Fruit fly (Drosophila melanogaster) whole organism, embryonic: Measurements from ENCODE around the gene CG5050.

Experiments
- BtbVII ChIP-seq: fragments of 200-800 bp; sonication (Bioruptor generic); optimal IDR thresholded peaks from 3 replicates; lab custom pipeline; 2017; ENCODE audit warnings: missing biosample characterization, mild to moderate bottlenecking, missing genetic modification characterization
- CG10431 ChIP-seq: fragments of 200-800 bp; sonication (Bioruptor generic); optimal IDR thresholded peaks from 3 replicates; lab custom pipeline; 2018; ENCODE audit warnings: missing biosample characterization, mild to moderate bottlenecking, missing genetic modification characterization
- CG11085 ChIP-seq: fragments of 200-800 bp; sonication (Bioruptor generic); IDR thresholded peaks from 2 replicates; pipeline ENCODE4 v1.3.6; 2022; ENCODE audit warnings: missing biosample characterization, missing genetic modification characterization
- CG11398 ChIP-seq: fragments of 200-800 bp; sonication (Bioruptor generic); optimal IDR thresholded peaks from 2 replicates; lab custom pipeline; 2016; ENCODE audit warnings: missing biosample characterization, missing genetic modification characterization
- CG11723 ChIP-seq: fragments of 200-800 bp; sonication (Bioruptor generic); optimal IDR thresholded peaks from 2 replicates; lab custom pipeline; 2017; ENCODE audit warnings: missing biosample characterization, mild to moderate bottlenecking, missing genetic modification characterization
- CG12299 ChIP-seq: fragments of 200-800 bp; sonication (Bioruptor generic); optimal IDR thresholded peaks from 2 replicates; lab custom pipeline; 2018; ENCODE audit warnings: missing biosample characterization, mild to moderate bottlenecking, missing genetic modification characterization
- CG12391 ChIP-seq: fragments of 200-800 bp; sonication (Bioruptor generic); optimal IDR thresholded peaks from 3 replicates; lab custom pipeline; 2018; ENCODE audit warnings: missing biosample characterization, mild to moderate bottlenecking, missing genetic modification characterization, moderate library complexity
- CG13624 ChIP-seq: fragments of 200-800 bp; sonication (Bioruptor generic); optimal IDR thresholded peaks from 2 replicates; lab custom pipeline; 2016; ENCODE audit warnings: missing biosample characterization, missing genetic modification characterization
- CG14710 ChIP-seq: fragments of 200-800 bp; sonication (Bioruptor generic); optimal IDR thresholded peaks from 3 replicates; lab custom pipeline; 2019; ENCODE audit warnings: missing biosample characterization, mild to moderate bottlenecking, missing genetic modification characterization, moderate library complexity
- CG2199 ChIP-seq: fragments of 200-800 bp; sonication (Bioruptor generic); IDR thresholded peaks from 3 replicates; pipeline ENCODE4 v1.3.6; 2022; ENCODE audit warnings: missing biosample characterization, missing genetic modification characterization
- CG33213 ChIP-seq: fragments of 200-800 bp; sonication (Bioruptor generic); optimal IDR thresholded peaks from 3 replicates; lab custom pipeline; 2016; ENCODE audit warnings: missing biosample characterization, missing genetic modification characterization
- CG3995 ChIP-seq: fragments of 200-800 bp; sonication (Bioruptor generic); optimal IDR thresholded peaks from 3 replicates; lab custom pipeline; 2016; ENCODE audit warnings: missing biosample characterization, missing genetic modification characterization
- CG5245 ChIP-seq: fragments of 200-800 bp; sonication (Bioruptor generic); optimal IDR thresholded peaks from 3 replicates; lab custom pipeline; 2016; ENCODE audit warnings: missing biosample characterization, missing genetic modification characterization
- CG6683 ChIP-seq: fragments of 200-800 bp; sonication (Bioruptor generic); optimal IDR thresholded peaks from 2 replicates; lab custom pipeline; 2017; ENCODE audit warnings: missing biosample characterization, mild to moderate bottlenecking, missing genetic modification characterization, missing genetic modification reagents
- CG7786 ChIP-seq: fragments of 200-800 bp; sonication (Bioruptor generic); optimal IDR thresholded peaks from 2 replicates; lab custom pipeline; 2016; ENCODE audit warnings: missing biosample characterization, missing genetic modification characterization
- CG7839 ChIP-seq: fragments of 200-800 bp; sonication (Bioruptor generic); optimal IDR thresholded peaks from 3 replicates; lab custom pipeline; 2018; ENCODE audit warnings: missing biosample characterization, mild to moderate bottlenecking, missing genetic modification characterization, moderate library complexity
- CG8089 ChIP-seq: fragments of 200-800 bp; sonication (Bioruptor generic); optimal IDR thresholded peaks from 3 replicates; lab custom pipeline; 2016; ENCODE audit warnings: missing biosample characterization, missing genetic modification characterization
- Dip2 ChIP-seq: fragments of 200-800 bp; sonication (Bioruptor generic); IDR thresholded peaks from 2 replicates; pipeline ENCODE4 v1.3.6; 2022; ENCODE audit warnings: missing biosample characterization, missing genetic modification characterization
- Dip3 ChIP-seq: fragments of 200-800 bp; sonication (Bioruptor generic); optimal IDR thresholded peaks from 3 replicates; lab custom pipeline; 2016; ENCODE audit warnings: missing biosample characterization, missing genetic modification characterization
- Fer2 ChIP-seq: fragments of 200-800 bp; sonication (Bioruptor generic); optimal IDR thresholded peaks from 2 replicates; lab custom pipeline; 2018; ENCODE audit warnings: missing biosample characterization, mild to moderate bottlenecking, missing genetic modification characterization, moderate library complexity
- Hey ChIP-seq: fragments of 200-800 bp; sonication (Bioruptor generic); optimal IDR thresholded peaks from 3 replicates; lab custom pipeline; 2018; ENCODE audit warnings: missing biosample characterization, mild to moderate bottlenecking, missing genetic modification characterization
- Med ChIP-seq: fragments of 200-800 bp; sonication (Bioruptor generic); peaks from one replicate; lab custom pipeline; 2016; ENCODE audit warnings: missing biosample characterization, missing genetic modification characterization, mild to moderate bottlenecking, inconsistent platforms, moderate library complexity
- Sry-β ChIP-seq: fragments of 200-800 bp; sonication (Bioruptor generic); optimal IDR thresholded peaks from 2 replicates; lab custom pipeline; 2018; ENCODE audit warnings: missing biosample characterization, mild to moderate bottlenecking, missing genetic modification characterization, moderate library complexity
- Trl ChIP-seq, 3 experiments: fragments of >200 bp in 2 of 3; fragments of 200-800 bp in 1 of 3; sonication (Bioruptor generic) in 1 of 3; optimal IDR thresholded peaks; 2 replicates in 1 of 3; 3 replicates in 2 of 3; lab custom pipeline; 2016 to 2017; ENCODE audit warnings: missing biosample characterization in 1 of 3, missing genetic modification characterization in 1 of 3
- Xrp1 ChIP-seq: fragments of 200-800 bp; sonication (Bioruptor generic); IDR thresholded peaks from 2 replicates; pipeline ENCODE4 v1.3.6; 2022; ENCODE audit warnings: missing biosample characterization, missing genetic modification characterization
- ac ChIP-seq: fragments of 200-800 bp; sonication (Bioruptor generic); optimal IDR thresholded peaks from 3 replicates; lab custom pipeline; 2017; ENCODE audit warnings: missing biosample characterization, mild to moderate bottlenecking, missing genetic modification characterization
- ap ChIP-seq: fragments of 200-800 bp; sonication (Bioruptor generic); IDR thresholded peaks from 2 replicates; pipeline ENCODE4 v1.3.6; 2022; ENCODE audit warnings: missing biosample characterization, missing genetic modification characterization
- ase ChIP-seq: fragments of 200-800 bp; sonication (Bioruptor generic); IDR thresholded peaks from 3 replicates; pipeline ENCODE4 v1.3.6; 2022; ENCODE audit warnings: missing biosample characterization, missing genetic modification characterization
- bbx ChIP-seq: fragments of 200-800 bp; sonication (Bioruptor generic); IDR thresholded peaks from 2 replicates; pipeline ENCODE4 v1.3.6; 2022; ENCODE audit warnings: missing biosample characterization, missing genetic modification characterization; ENCODE audit not compliant: partially characterized antibody
- bowl ChIP-seq: fragments of 200-800 bp; sonication (Bioruptor generic); IDR thresholded peaks from 2 replicates; pipeline ENCODE4 v1.3.6; 2022; ENCODE audit warnings: missing biosample characterization, missing genetic modification characterization
- btn ChIP-seq: fragments of 200-800 bp; sonication (Bioruptor generic); optimal IDR thresholded peaks from 2 replicates; lab custom pipeline; 2016; ENCODE audit warnings: missing biosample characterization, missing genetic modification characterization
- crol ChIP-seq: fragments of 200-800 bp; sonication (Bioruptor generic); IDR thresholded peaks from 2 replicates; pipeline ENCODE4 v1.3.6; 2022; ENCODE audit warnings: missing biosample characterization, missing genetic modification characterization
- emc ChIP-seq: fragments of 200-800 bp; sonication (Bioruptor generic); optimal IDR thresholded peaks from 2 replicates; lab custom pipeline; 2016; ENCODE audit warnings: missing biosample characterization, missing genetic modification characterization
- ftz-f1 ChIP-seq: fragments of 200-800 bp; sonication (Bioruptor generic); optimal IDR thresholded peaks from 2 replicates; lab custom pipeline; 2016; ENCODE audit warnings: missing biosample characterization, missing genetic modification characterization
- ham ChIP-seq: fragments of 200-800 bp; sonication (Bioruptor generic); IDR thresholded peaks from 2 replicates; pipeline ENCODE4 v1.3.6; 2022; ENCODE audit warnings: missing biosample characterization, missing genetic modification characterization
- jumu ChIP-seq: fragments of 200-800 bp; sonication (Bioruptor generic); optimal IDR thresholded peaks from 3 replicates; lab custom pipeline; 2016; ENCODE audit warnings: missing biosample characterization, missing genetic modification characterization
- lab ChIP-seq: fragments of 200-800 bp; sonication (Bioruptor generic); optimal IDR thresholded peaks from 3 replicates; lab custom pipeline; 2017; ENCODE audit warnings: missing biosample characterization, missing genetic modification characterization, mild to moderate bottlenecking, moderate library complexity, missing genetic modification reagents
- lilli ChIP-seq: fragments of 200-800 bp; sonication (Bioruptor generic); optimal IDR thresholded peaks from 3 replicates; lab custom pipeline; 2016; ENCODE audit warnings: missing biosample characterization, missing genetic modification characterization
- lov ChIP-seq, 2 experiments: fragments of 200-800 bp in 1 of 2; fragments of >200 bp in 1 of 2; sonication (Bioruptor generic) in 1 of 2; IDR thresholded peaks in 1 of 2; optimal IDR thresholded peaks in 1 of 2; 2 replicates in 1 of 2; 3 replicates in 1 of 2; pipeline versions ENCODE4 v1.3.6 to Lab custom; 2017 to 2022; ENCODE audit warnings: missing biosample characterization in 1 of 2, missing genetic modification characterization in 1 of 2
- pnt ChIP-seq: fragments of 200-800 bp; sonication (Bioruptor generic); optimal IDR thresholded peaks from 3 replicates; lab custom pipeline; 2016; ENCODE audit warnings: missing biosample characterization, missing genetic modification characterization
- pzg ChIP-seq: fragments of 200-800 bp; sonication (Bioruptor generic); optimal IDR thresholded peaks from 3 replicates; lab custom pipeline; 2018; ENCODE audit warnings: missing biosample characterization, mild to moderate bottlenecking, missing genetic modification characterization, moderate library complexity
- ro ChIP-seq: fragments of 200-800 bp; sonication (Bioruptor generic); IDR thresholded peaks from 2 replicates; pipeline ENCODE4 v1.3.6; 2022; ENCODE audit warnings: missing biosample characterization, missing genetic modification characterization
- sens-2 ChIP-seq: fragments of 200-800 bp; sonication (Bioruptor generic); IDR thresholded peaks from 2 replicates; pipeline ENCODE4 v1.3.6; 2022; ENCODE audit warnings: missing biosample characterization, missing genetic modification characterization
- sob ChIP-seq: fragments of 200-800 bp; sonication (Bioruptor generic); IDR thresholded peaks from 2 replicates; pipeline ENCODE4 v1.3.6; 2022; ENCODE audit warnings: missing biosample characterization, missing genetic modification characterization
- sqz ChIP-seq: fragments of 200-800 bp; sonication (Bioruptor generic); optimal IDR thresholded peaks from 3 replicates; lab custom pipeline; 2018; ENCODE audit warnings: missing biosample characterization, mild to moderate bottlenecking, missing genetic modification characterization
- tap ChIP-seq: fragments of 200-800 bp; optimal IDR thresholded peaks from 3 replicates; lab custom pipeline; 2019; ENCODE audit warnings: missing biosample characterization, mild to moderate bottlenecking, missing genetic modification characterization, moderate library complexity
- tgo ChIP-seq: fragments of 200-800 bp; sonication (Bioruptor generic); IDR thresholded peaks from 3 replicates; pipeline ENCODE4 v1.3.6; 2022; ENCODE audit warnings: missing biosample characterization, missing genetic modification characterization
- unc-4 ChIP-seq: fragments of 200-800 bp; sonication (Bioruptor generic); IDR thresholded peaks from 2 replicates; pipeline ENCODE4 v1.3.6; 2022; ENCODE audit warnings: missing biosample characterization, missing genetic modification characterization; ENCODE audit not compliant: partially characterized antibody
- wek ChIP-seq: fragments of 200-800 bp; sonication (Bioruptor generic); optimal IDR thresholded peaks from 3 replicates; lab custom pipeline; 2018; ENCODE audit warnings: missing biosample characterization, mild to moderate bottlenecking, missing genetic modification characterization, moderate library complexity

CG5050 gene

DNA sequence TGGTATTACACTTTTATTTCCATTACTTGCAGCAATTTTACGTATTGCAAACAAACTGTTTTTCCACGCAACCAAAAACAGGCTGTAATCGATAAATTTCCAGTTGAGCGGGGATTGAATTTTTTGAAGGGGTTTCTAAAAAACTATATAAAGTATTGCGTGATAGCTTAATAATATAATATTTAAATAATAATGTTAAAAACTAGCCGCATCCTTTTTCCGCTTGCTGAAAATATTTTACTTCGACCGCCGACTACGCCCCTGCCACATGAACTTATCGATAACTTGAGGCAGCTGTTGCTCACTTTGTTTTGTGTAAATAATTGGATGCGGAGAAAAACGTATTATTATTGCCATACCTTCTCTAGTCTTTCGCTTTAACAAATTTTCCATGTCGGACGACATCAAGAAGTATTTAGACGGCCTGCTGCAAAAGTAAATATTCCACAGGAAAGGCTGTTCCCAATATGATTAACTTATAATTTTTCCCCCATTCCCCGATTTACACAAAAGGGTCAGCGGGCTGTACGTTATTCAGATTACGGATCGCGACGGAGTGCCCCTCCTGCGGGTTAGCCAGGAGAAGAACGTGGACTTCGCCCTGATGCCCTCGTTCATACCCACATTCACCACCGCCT lies 28.3 kb downstream of the CG5050 start, which contains the start of the genes fws and Lamtor3 (continued):
- peak; percentile 99 for TF ChIP-seq lab
- TF ChIP-seq Trl (optimal IDR thresholded peaks at IDR 0.05; lab: Kevin White, UChicago) = no peak
- peak; percentile 77 for TF ChIP-seq Trl (GFP tag; optimal IDR thresholded peaks at IDR 0.05; lab: Kevin White, UChicago)
- TF ChIP-seq CG7839 (tag; lab: Kevin White, UChicago) = peak; percentile 99
- peak; percentile 72 for TF ChIP-seq Hey
- peak; percentile 66 for TF ChIP-seq ftz-f1 (GFP tag; lab: Kevin White, UChicago)
- TF ChIP-seq CG12391 = peak; percentile 99
- TF ChIP-seq CG13624 (GFP tag; lab: Kevin White, UChicago) = peak; percentile 85
- TF ChIP-seq BtbVII (GFP tag; lab: Kevin White, UChicago) = peak; percentile 96
- peak; percentile 95 for TF ChIP-seq CG14710 (tag; lab: Kevin White, UChicago)
- TF ChIP-seq sob (GFP tag; lab: Robert Waterston, UW) = peak; percentile 99
- peak; percentile 99 for TF ChIP-seq CG11085 (GFP tag; lab: Robert Waterston, UW)
- peak; percentile 94 for TF ChIP-seq CG6683
- peak; percentile 98 for TF ChIP-seq sens-2 (GFP tag; lab: Robert Waterston, UW)
- peak; percentile 79 for TF ChIP-seq CG10431
- TF ChIP-seq jumu = peak; percentile 69
- peak; percentile 63 for TF ChIP-seq Sry-β (GFP tag; lab: Kevin White, UChicago)
- TF ChIP-seq ro (GFP tag; lab: Robert Waterston, UW) = peak; percentile 97
- peak; percentile 90 for TF ChIP-seq CG7786 (GFP tag; lab: Kevin White, UChicago)
- peak; percentile 99 for TF ChIP-seq tgo (GFP tag; lab: Robert Waterston, UW)
- TF ChIP-seq lilli (GFP tag; lab: Kevin White, UChicago) = peak; percentile 97
- peak; percentile 74 for TF ChIP-seq CG11398
- peak; percentile 94 for TF ChIP-seq CG12299 (tag; lab: Kevin White, UChicago)
- peak; percentile 100 for TF ChIP-seq ase (GFP tag; lab: Robert Waterston, UW)
- peak; percentile 98 for TF ChIP-seq Med
- TF ChIP-seq Fer2 (tag; lab: Kevin White, UChicago) = peak; percentile 96
- peak; percentile 94 for TF ChIP-seq CG11723 (GFP tag; lab: Kevin White, UChicago)
- peak; percentile 92 for TF ChIP-seq Dip3 (GFP tag; lab: Kevin White, UChicago)
- TF ChIP-seq pzg (GFP tag; lab: Kevin White, UChicago) = peak; percentile 41
- peak; percentile 73 for TF ChIP-seq CG3995 (GFP tag; lab: Kevin White, UChicago)
- peak; percentile 92 for TF ChIP-seq CG5245 (GFP tag; lab: Kevin White, UChicago)
- TF ChIP-seq ac = peak; percentile 86
- peak; percentile 68 for TF ChIP-seq CG8089
- peak; percentile 75 for TF ChIP-seq crol
- TF ChIP-seq bbx (GFP tag; lab: Robert Waterston, UW) = no peak
- TF ChIP-seq ap (GFP tag; lab: Robert Waterston, UW) = peak; percentile 98
- TF ChIP-seq btn (GFP tag; lab: Kevin White, UChicago) = peak; percentile 30
- TF ChIP-seq ham (GFP tag; lab: Robert Waterston, UW) = peak; percentile 96
- TF ChIP-seq unc-4 (GFP tag; lab: Robert Waterston, UW) = peak; percentile 52; the same call in 1 of the 2 replicates
- peak; percentile 69 for TF ChIP-seq wek (GFP tag; lab: Kevin White, UChicago)
- peak; percentile 80 for TF ChIP-seq Dip2
- peak; percentile 91 for TF ChIP-seq sqz (GFP tag; lab: Kevin White, UChicago)
- peak; percentile 99 for TF ChIP-seq CG2199
- TF ChIP-seq pnt = peak; percentile 42
- TF ChIP-seq lov (optimal IDR thresholded peaks at IDR 0.05; lab: Kevin White, UChicago) = no peak
- peak; percentile 99 for TF ChIP-seq lov (GFP tag; IDR thresholded peaks at IDR 0.05; lab: Robert Waterston, UW)
- peak; percentile 97 for TF ChIP-seq tap (tag; lab: Kevin White, UChicago)
- peak; percentile 98 for TF ChIP-seq bowl (GFP tag; lab: Robert Waterston, UW)
- TF ChIP-seq CG33213 (GFP tag; lab: Kevin White, UChicago) = peak; percentile 72
- TF ChIP-seq Xrp1 (GFP tag; lab: Robert Waterston, UW) = peak; percentile 99
- TF ChIP-seq emc (GFP tag; lab: Kevin White, UChicago) = peak; percentile 52
